Worm (Caenorhabditis elegans) whole organism, early embryonic: ENCODE results near the gene dao-3.

Source experiments
- ceh-13 ChIP-seq: fragments of 200-800 bp; sonication (Bioruptor generic); optimal IDR thresholded peaks from 2 replicates; lab custom pipeline; 2018; ENCODE audit warnings: mild to moderate bottlenecking, missing genetic modification characterization, missing compliant biosample characterization
- hnd-1 ChIP-seq: sonication (generic microtip); optimal IDR thresholded peaks from 2 replicates; lab custom pipeline; 2016; ENCODE audit warnings: missing genetic modification characterization, missing compliant biosample characterization

DNA sequence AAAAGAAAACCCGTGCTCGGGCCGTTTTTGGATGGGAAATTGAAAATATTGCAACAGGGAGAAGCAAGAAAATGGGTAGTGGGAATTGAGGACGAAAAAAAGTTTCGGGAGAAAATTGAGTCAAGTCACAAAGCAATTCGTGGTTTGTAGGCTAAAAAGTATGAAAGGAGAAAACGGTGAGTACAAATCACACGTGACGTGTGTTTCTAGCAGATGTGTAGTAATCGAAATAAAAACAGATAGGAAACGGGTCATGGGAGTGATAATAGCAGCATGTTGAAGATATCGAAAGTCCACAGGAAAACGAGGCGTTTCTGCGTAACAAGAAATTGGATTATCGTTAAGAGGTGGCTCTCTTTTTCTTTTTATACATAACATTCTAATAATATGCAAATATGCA, 3.6 kb upstream of the dao-3 start:
- TF ChIP-seq ceh-13 (GFP tag; lab: Kevin White, UChicago) = no peak
- TF ChIP-seq hnd-1 = no peak
